Fruit fly (Drosophila melanogaster): Measurements from ENCODE around the gene tws.

dm6 chr3R:10090906-10091305 is 48.7 kb downstream of the tws start:
- no peak for TF ChIP-seq CG8478 (optimal IDR thresholded peaks at IDR 0.05)
- no peak for TF ChIP-seq CTCF (optimal IDR thresholded peaks at IDR 0.05)
